Worm (Caenorhabditis elegans): ENCODE data around the gene grl-23.

ce11 chrV:12567312-12567711 lies 9.4 kb downstream of the grl-23 start:
- TF ChIP-seq dsc-1 (tag; optimal IDR thresholded peaks at IDR 0.05) (peak; percentile 80), lin-13 (GFP tag; optimal IDR thresholded peaks at IDR 0.05) (no peak), pax-3 (tag; optimal IDR thresholded peaks at IDR 0.05) (peak; percentile 68), lin-14 (GFP tag; optimal IDR thresholded peaks at IDR 0.05) (no peak), lin-35 (GFP tag; optimal IDR thresholded peaks at IDR 0.05) (no peak)
